Fruit fly (Drosophila melanogaster) ovary, adult (tissue): ENCODE data around the gene CG4480.
"Not testable (repeated sequence)": the region's sequence is repeated elsewhere in the genome, so short reads cannot be mapped to it uniquely, and the experiment has no call there.

Experiments used
- CG17801 ChIP-seq: fragments of 200-800 bp; optimal IDR thresholded peaks from 2 replicates; lab custom pipeline; 2019; ENCODE audit warnings: missing biosample characterization, mild to moderate bottlenecking, missing genetic modification characterization, moderate library complexity; ENCODE audit not compliant: partially characterized antibody

Gene CG4480

dm6 chr2L:14871922-14872321 lies at the start of gene CG4480:
Gene CG4480 (minus strand): TSS chr2L:14872022.
- no peak for TF ChIP-seq CG17801 (GFP tag; lab: Kevin White, UChicago)

- TF ChIP-seq CG17801 (GFP tag; lab: Kevin White, UChicago), result no peak
Observed at dm6 chr2L:14887530-14887929, 15.7 kb upstream of the CG4480 start.

- not testable (repeated sequence) for TF ChIP-seq CG17801 (GFP tag; lab: Kevin White, UChicago)
Observed at dm6 chr2L:14883621-14884020, 11.8 kb upstream of the CG4480 start, which contains the start of gene ProtB. Gene ProtB (minus strand): TSS chr2L:14883721.

dm6 chr2L:14881552-14881951 lies 9.7 kb upstream of the CG4480 start, which contains the start of gene ProtA:
Gene ProtA (minus strand): TSS chr2L:14881652.
- not testable (repeated sequence) for TF ChIP-seq CG17801 (GFP tag; lab: Kevin White, UChicago)

dm6 chr2L:14876233-14876632 lies 4.4 kb upstream of the CG4480 start, which contains the start of gene CG15278:
Gene CG15278 (minus strand): TSS chr2L:14876333.
- no peak for TF ChIP-seq CG17801 (GFP tag; lab: Kevin White, UChicago)

dm6 chr2L:14851678-14852077 lies 20.1 kb downstream of the CG4480 start, which contains the start of gene CG15279:
Gene CG15279 (minus strand): TSS chr2L:14851749.
- no peak for TF ChIP-seq CG17801 (GFP tag; lab: Kevin White, UChicago)

dm6 chr2L:14842058-14842457 lies 29.8 kb downstream of the CG4480 start, which contains the start of gene CG42682:
Gene CG42682 (plus strand): TSS chr2L:14842358.
- no peak for TF ChIP-seq CG17801 (GFP tag; lab: Kevin White, UChicago)
